Worm (Caenorhabditis elegans): ENCODE results near the gene Y57G11C.52.

Y57G11C.52 gene

ce11 chrIV:14824878-14825352 is 28.9 kb upstream of the Y57G11C.52 start, which contains the start of gene sec-61.A (continued):
- peak; percentile 77 for TF ChIP-seq tlf-1 (GFP tag; optimal IDR thresholded peaks at IDR 0.05)
- no peak for TF ChIP-seq lir-1 (GFP tag; conservative IDR thresholded peaks at IDR 0.05)
- TF ChIP-seq rpc-1 (optimal IDR thresholded peaks at IDR 0.05) = no peak
- no peak for TF ChIP-seq rpc-1 (tag; optimal IDR thresholded peaks at IDR 0.05)
- TF ChIP-seq Y56A3A.18 (GFP tag; IDR thresholded peaks at IDR 0.05) = no peak
- TF ChIP-seq ceh-91 (GFP tag; IDR thresholded peaks at IDR 0.05) = peak; percentile 60
- peak; percentile 65 for TF ChIP-seq pbrm-1 (GFP tag; IDR thresholded peaks at IDR 0.05)
- TF ChIP-seq ceh-40 (GFP tag; IDR thresholded peaks at IDR 0.05) = no peak
- peak; percentile 72 for TF ChIP-seq mcd-1 (GFP tag; IDR thresholded peaks at IDR 0.05)
- no peak for TF ChIP-seq athp-1 (tag; optimal IDR thresholded peaks at IDR 0.05)
- TF ChIP-seq F37B4.10 (GFP tag; IDR thresholded peaks at IDR 0.05) = no peak
- TF ChIP-seq dpl-1 (GFP tag; optimal IDR thresholded peaks at IDR 0.05) = peak; percentile 24
- no peak for TF ChIP-seq ceh-100 (GFP tag; IDR thresholded peaks at IDR 0.05)
- TF ChIP-seq rec-8 (tag; optimal IDR thresholded peaks at IDR 0.05) = no peak
- TF ChIP-seq ZK185.1 (tag; optimal IDR thresholded peaks at IDR 0.05; ENCODE audit: poor library complexity, severe bottlenecking) = no peak
- peak; percentile 64 for TF ChIP-seq madf-6 (GFP tag; IDR thresholded peaks at IDR 0.05)
- no peak for TF ChIP-seq Y53G8AR.9 (GFP tag; conservative IDR thresholded peaks at IDR 0.05)
- TF ChIP-seq madf-3 (GFP tag; IDR thresholded peaks at IDR 0.05) = no peak
- no peak for TF ChIP-seq mes-4 (tag; optimal IDR thresholded peaks at IDR 0.05)
- TF ChIP-seq cebp-1 (GFP tag; IDR thresholded peaks at IDR 0.05) = no peak
- peak; percentile 66 for TF ChIP-seq cebp-1 (tag; optimal IDR thresholded peaks at IDR 0.05)
- TF ChIP-seq nhr-90 (tag; optimal IDR thresholded peaks at IDR 0.05) = peak; percentile 55
- no peak for TF ChIP-seq aptf-2 (GFP tag; conservative IDR thresholded peaks at IDR 0.05)
- no peak for TF ChIP-seq C06A6.2 (GFP tag; conservative IDR thresholded peaks at IDR 0.05)
- peak; percentile 74 for TF ChIP-seq K12H6.12 (tag; optimal IDR thresholded peaks at IDR 0.05)
- peak; percentile 54 for TF ChIP-seq ets-4 (GFP tag; optimal IDR thresholded peaks at IDR 0.05)
- 0 out of 2 replicates have a peak, but pooled peaks have one; percentile 10 for TF ChIP-seq attf-3 (GFP tag; conservative IDR thresholded peaks at IDR 0.05)
- TF ChIP-seq K11D2.4 (GFP tag; IDR thresholded peaks at IDR 0.05) = no peak
- TF ChIP-seq ztf-18 (tag; optimal IDR thresholded peaks at IDR 0.05) = peak; percentile 83
- TF ChIP-seq T07F8.4 (tag; optimal IDR thresholded peaks at IDR 0.05) = no peak
- no peak for TF ChIP-seq aptf-3 (GFP tag; IDR thresholded peaks at IDR 0.05)
- no peak for TF ChIP-seq C17E4.6 (GFP tag; IDR thresholded peaks at IDR 0.05)
- no peak for TF ChIP-seq ztf-25 (GFP tag; IDR thresholded peaks at IDR 0.05)
- TF ChIP-seq F10E7.11 (tag; optimal IDR thresholded peaks at IDR 0.05) = no peak
- TF ChIP-seq F22D6.2 (tag; optimal IDR thresholded peaks at IDR 0.05) = no peak
- peak; percentile 95 for TF ChIP-seq F33H1.4 (GFP tag; IDR thresholded peaks at IDR 0.05)
- TF ChIP-seq T26A5.8 (tag; optimal IDR thresholded peaks at IDR 0.05) = no peak
- no peak for TF ChIP-seq lsy-27 (tag; optimal IDR thresholded peaks at IDR 0.05; ENCODE audit: borderline replicate concordance, insufficient read depth)
- no peak for TF ChIP-seq akir-1 (GFP tag; optimal IDR thresholded peaks at IDR 0.05)
- TF ChIP-seq let-607 (tag; optimal IDR thresholded peaks at IDR 0.05) = peak; percentile 100
- peak; percentile 75 for TF ChIP-seq F23B12.7 (tag; optimal IDR thresholded peaks at IDR 0.05; ENCODE audit: insufficient read depth)
- no peak for TF ChIP-seq hmg-20 (GFP tag; IDR thresholded peaks at IDR 0.05)
- no peak for TF ChIP-seq nhr-120 (GFP tag; IDR thresholded peaks at IDR 0.05)
- TF ChIP-seq hlh-26 (GFP tag; conservative IDR thresholded peaks at IDR 0.05) = no peak
- TF ChIP-seq F39B2.1 (GFP tag; IDR thresholded peaks at IDR 0.05) = no peak
- TF ChIP-seq ztf-6 (GFP tag; IDR thresholded peaks at IDR 0.05) = no peak
- no peak for TF ChIP-seq B0019.2 (GFP tag; conservative IDR thresholded peaks at IDR 0.05)
- no peak for TF ChIP-seq die-1 (tag; optimal IDR thresholded peaks at IDR 0.05)
- peak; percentile 94 for TF ChIP-seq lsl-1 (GFP tag; optimal IDR thresholded peaks at IDR 0.05)

Data from whole organism, young adult.